Fruit fly (Drosophila melanogaster) whole organism, embryonic: ENCODE data around the gene IFT54.

Experiments
- BtbVII ChIP-seq: fragments of 200-800 bp; sonication (Bioruptor generic); optimal IDR thresholded peaks from 3 replicates; lab custom pipeline; 2017; ENCODE audit warnings: missing biosample characterization, mild to moderate bottlenecking, missing genetic modification characterization
- CG10321 ChIP-seq: fragments of 200-800 bp; sonication (Bioruptor generic); IDR thresholded peaks from 2 replicates; pipeline ENCODE4 v1.3.6; 2022; ENCODE audit warnings: missing biosample characterization, missing genetic modification characterization
- CG11560 ChIP-seq: fragments of 200-800 bp; sonication (Bioruptor generic); IDR thresholded peaks from 3 replicates; pipeline ENCODE4 v1.3.6; 2022; ENCODE audit warnings: missing biosample characterization, missing genetic modification characterization
- CG12155 ChIP-seq: fragments of 200-800 bp; sonication (Bioruptor generic); optimal IDR thresholded peaks from 3 replicates; lab custom pipeline; 2016; ENCODE audit warnings: missing biosample characterization, missing genetic modification characterization
- CG12769 ChIP-seq: fragments of 200-800 bp; sonication (Bioruptor generic); optimal IDR thresholded peaks from 2 replicates; lab custom pipeline; 2019; ENCODE audit warnings: missing biosample characterization, mild to moderate bottlenecking, missing genetic modification characterization, moderate library complexity
- CG14441 ChIP-seq: fragments of 200-800 bp; sonication (Bioruptor generic); IDR thresholded peaks from 2 replicates; pipeline ENCODE4 v1.3.6; 2022; ENCODE audit warnings: missing biosample characterization, missing genetic modification characterization
- CG14860 ChIP-seq: fragments of 200-800 bp; sonication (Bioruptor generic); IDR thresholded peaks from 3 replicates; pipeline ENCODE4 v1.3.6; 2022; ENCODE audit warnings: missing biosample characterization, missing genetic modification characterization; ENCODE audit not compliant: partially characterized antibody
- CG15601 ChIP-seq: fragments of 200-800 bp; sonication (Bioruptor generic); optimal IDR thresholded peaks from 3 replicates; lab custom pipeline; 2019; ENCODE audit warnings: missing biosample characterization, mild to moderate bottlenecking, missing genetic modification characterization, moderate library complexity
- CG18599 ChIP-seq: fragments of 200-800 bp; sonication (Bioruptor generic); optimal IDR thresholded peaks from 3 replicates; lab custom pipeline; 2017; ENCODE audit warnings: missing biosample characterization, missing genetic modification characterization, mild to moderate bottlenecking, moderate library complexity, missing genetic modification reagents
- CG30403 ChIP-seq: fragments of 200-800 bp; sonication (Bioruptor generic); optimal IDR thresholded peaks from 3 replicates; lab custom pipeline; 2016; ENCODE audit warnings: missing biosample characterization, missing genetic modification characterization
- CG34376 ChIP-seq: fragments of 200-800 bp; sonication (Bioruptor generic); optimal IDR thresholded peaks from 2 replicates; lab custom pipeline; 2018; ENCODE audit warnings: missing biosample characterization, mild to moderate bottlenecking, missing genetic modification characterization
- CG5180 ChIP-seq: fragments of 200-800 bp; sonication (Bioruptor generic); optimal IDR thresholded peaks from 3 replicates; lab custom pipeline; 2017; ENCODE audit warnings: missing biosample characterization, missing genetic modification characterization, mild to moderate bottlenecking, moderate library complexity, missing genetic modification reagents
- CTCF ChIP-seq: fragments of 200-800 bp; sonication (Bioruptor generic); optimal IDR thresholded peaks from 2 replicates; lab custom pipeline; 2017; ENCODE audit warnings: missing biosample characterization, mild to moderate bottlenecking, missing genetic modification characterization, moderate library complexity
- Drgx ChIP-seq: fragments of 200-800 bp; sonication (Bioruptor generic); IDR thresholded peaks from 2 replicates; pipeline ENCODE4 v1.3.6; 2022; ENCODE audit warnings: missing biosample characterization, missing genetic modification characterization
- Hmr ChIP-seq: fragments of 200-800 bp; sonication (Bioruptor generic); optimal IDR thresholded peaks from 3 replicates; lab custom pipeline; 2017; ENCODE audit warnings: mild to moderate bottlenecking, missing biosample characterization, missing genetic modification reagents, missing genetic modification characterization
- MTF-1 ChIP-seq: fragments of 200-800 bp; sonication (Bioruptor generic); optimal IDR thresholded peaks from 2 replicates; lab custom pipeline; 2018; ENCODE audit warnings: missing biosample characterization, mild to moderate bottlenecking, missing genetic modification characterization, borderline replicate concordance
- Med ChIP-seq: fragments of 200-800 bp; sonication (Bioruptor generic); peaks from one replicate; lab custom pipeline; 2016; ENCODE audit warnings: missing biosample characterization, missing genetic modification characterization, mild to moderate bottlenecking, inconsistent platforms, moderate library complexity
- Nf-YB ChIP-seq: fragments of 200-800 bp; sonication (Bioruptor generic); optimal IDR thresholded peaks from 3 replicates; lab custom pipeline; 2019; ENCODE audit warnings: missing biosample characterization, mild to moderate bottlenecking, missing genetic modification characterization, moderate library complexity
- Nf-YC ChIP-seq: fragments of 200-800 bp; optimal IDR thresholded peaks from 3 replicates; lab custom pipeline; 2019; ENCODE audit warnings: missing biosample characterization, mild to moderate bottlenecking, missing genetic modification characterization, moderate library complexity
- Pdp1 ChIP-seq, 2 experiments: fragments of 200-800 bp; sonication (Bioruptor generic); optimal IDR thresholded peaks; 3 replicates each; lab custom pipeline; 2016; ENCODE audit warnings: missing biosample characterization in 2 of 2, missing genetic modification characterization in 2 of 2, mild to moderate bottlenecking in 1 of 2, moderate library complexity in 1 of 2
- ato ChIP-seq: fragments of 200-800 bp; sonication (Bioruptor generic); IDR thresholded peaks from 2 replicates; pipeline ENCODE4 v1.3.6; 2022; ENCODE audit warnings: missing biosample characterization, missing genetic modification characterization; ENCODE audit not compliant: partially characterized antibody
- chinmo ChIP-seq: fragments of 200-800 bp; sonication (Bioruptor generic); IDR thresholded peaks from 4 replicates; pipeline ENCODE4 v1.3.6; 2022; ENCODE audit warnings: missing biosample characterization, missing genetic modification characterization; ENCODE audit not compliant: partially characterized antibody
- ci ChIP-seq: fragments of 200-800 bp; sonication (Bioruptor generic); IDR thresholded peaks from 3 replicates; pipeline ENCODE4 v1.3.6; 2022; ENCODE audit warnings: missing biosample characterization, missing genetic modification characterization
- cwo ChIP-seq: fragments of 200-800 bp; sonication (Bioruptor generic); optimal IDR thresholded peaks from 3 replicates; lab custom pipeline; 2017; ENCODE audit warnings: missing biosample characterization, missing genetic modification characterization, mild to moderate bottlenecking, moderate library complexity, missing genetic modification reagents
- exex ChIP-seq: fragments of 200-800 bp; sonication (Bioruptor generic); optimal IDR thresholded peaks from 4 replicates; lab custom pipeline; 2018; ENCODE audit warnings: missing biosample characterization, mild to moderate bottlenecking, missing genetic modification characterization, moderate library complexity
- grn ChIP-seq: fragments of 200-800 bp; sonication (Bioruptor generic); optimal IDR thresholded peaks from 3 replicates; lab custom pipeline; 2017; ENCODE audit warnings: missing biosample characterization, missing genetic modification characterization
- knrl ChIP-seq: fragments of 200-800 bp; sonication (Bioruptor generic); IDR thresholded peaks from 3 replicates; pipeline ENCODE4 v1.3.6; 2022; ENCODE audit warnings: missing biosample characterization, missing genetic modification characterization; ENCODE audit not compliant: partially characterized antibody
- lab ChIP-seq: fragments of 200-800 bp; sonication (Bioruptor generic); optimal IDR thresholded peaks from 3 replicates; lab custom pipeline; 2017; ENCODE audit warnings: missing biosample characterization, missing genetic modification characterization, mild to moderate bottlenecking, moderate library complexity, missing genetic modification reagents
- mirr ChIP-seq: fragments of 200-800 bp; sonication (Bioruptor generic); optimal IDR thresholded peaks from 3 replicates; lab custom pipeline; 2018; ENCODE audit warnings: missing biosample characterization, mild to moderate bottlenecking, missing genetic modification characterization
- pan ChIP-seq, 4 experiments: fragments of >200 bp in 3 of 4; fragments of 200-800 bp in 1 of 4; sonication (Bioruptor generic) in 1 of 4; optimal IDR thresholded peaks in 3 of 4; IDR thresholded peaks in 1 of 4; 2 replicates each; pipeline versions ENCODE4 v1.3.6 to Lab custom; 2017 to 2022; ENCODE audit warnings: missing biosample characterization in 2 of 4, missing genetic modification characterization in 2 of 4, mixed read lengths in 1 of 4
- salm ChIP-seq: fragments of 200-800 bp; sonication (Bioruptor generic); optimal IDR thresholded peaks from 2 replicates; lab custom pipeline; 2018; ENCODE audit warnings: missing biosample characterization, mild to moderate bottlenecking, missing genetic modification characterization
- sd ChIP-seq: fragments of 200-800 bp; sonication (Bioruptor generic); optimal IDR thresholded peaks from 3 replicates; lab custom pipeline; 2018; ENCODE audit warnings: missing biosample characterization, mild to moderate bottlenecking, missing genetic modification characterization, moderate library complexity
- sens ChIP-seq: fragments of 200-800 bp; sonication (Bioruptor generic); peaks from one replicate; lab custom pipeline; 2016; ENCODE audit warnings: missing biosample characterization, missing genetic modification characterization
- sug ChIP-seq: fragments of 200-800 bp; optimal IDR thresholded peaks from 2 replicates; lab custom pipeline; 2019; ENCODE audit warnings: missing biosample characterization, mild to moderate bottlenecking, missing genetic modification characterization, moderate library complexity
- vvl ChIP-seq: fragments of 200-800 bp; sonication (Bioruptor generic); IDR thresholded peaks from 2 replicates; pipeline ENCODE4 v1.3.6; 2022; ENCODE audit warnings: missing biosample characterization, missing genetic modification characterization
- wek ChIP-seq: fragments of 200-800 bp; sonication (Bioruptor generic); optimal IDR thresholded peaks from 3 replicates; lab custom pipeline; 2018; ENCODE audit warnings: missing biosample characterization, mild to moderate bottlenecking, missing genetic modification characterization, moderate library complexity

The IFT54 gene

DNA sequence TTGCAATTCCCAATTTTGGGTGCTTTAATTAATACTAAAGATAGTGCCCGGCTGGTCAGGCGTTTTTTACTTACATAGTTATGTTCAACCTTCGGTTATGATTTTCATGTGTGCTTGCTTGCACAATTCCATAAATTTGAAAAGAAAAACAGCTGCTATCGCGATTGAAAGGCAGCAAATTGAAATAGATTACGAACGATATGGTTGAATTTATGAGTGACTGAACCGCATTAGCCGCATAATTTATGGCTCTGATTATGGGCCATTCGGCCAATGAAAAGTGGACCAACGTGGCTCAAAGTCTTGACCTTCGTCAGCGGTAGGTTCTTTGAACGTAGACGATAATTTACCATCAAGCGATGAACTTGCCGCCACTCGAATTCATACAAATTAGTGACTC is 6.1 kb upstream of the IFT54 start:
- TF ChIP-seq knrl (GFP tag; lab: Robert Waterston, UW) (no peak), lab (GFP tag; lab: Kevin White, UChicago) (peak; percentile 14), Pdp1 (GFP tag; optimal IDR thresholded peaks at IDR 0.05; lab: Kevin White, UChicago) (peak in 1 of 2 experiments; percentile 27), grn (GFP tag; lab: Kevin White, UChicago) (peak; percentile 86), Nf-YC (peak; percentile 28), exex (tag; lab: Kevin White, UChicago) (peak; percentile 97), CG14441 (GFP tag; lab: Robert Waterston, UW) (0 out of 2 replicates have a peak, but pooled peaks have one; percentile 23), CG34376 (GFP tag; lab: Kevin White, UChicago) (peak; percentile 67), CG15601 (peak; percentile 19), chinmo (GFP tag; lab: Robert Waterston, UW) (peak; percentile 70; the same call in 1 of the 4 replicates), CTCF (GFP tag; lab: Kevin White, UChicago) (no peak), mirr (GFP tag; lab: Kevin White, UChicago) (peak; percentile 89), CG14860 (GFP tag; lab: Robert Waterston, UW) (no peak), salm (tag; lab: Kevin White, UChicago) (peak; percentile 19), CG10321 (GFP tag; lab: Robert Waterston, UW) (no peak), cwo (peak; percentile 17), sug (tag; lab: Kevin White, UChicago) (peak; percentile 89), sd (tag; lab: Kevin White, UChicago) (peak; percentile 11), MTF-1 (GFP tag; lab: Kevin White, UChicago) (no peak), pan (optimal IDR thresholded peaks at IDR 0.05; lab: Kevin White, UChicago) (no peak), pan (GFP tag; optimal IDR thresholded peaks at IDR 0.05 in 1 of 2, IDR thresholded peaks at IDR 0.05 in 1 of 2) (peak in 1 of 2 experiments; percentile 34), ci (no peak), Med (peak; percentile 27), Nf-YB (GFP tag; lab: Kevin White, UChicago) (peak; percentile 19)

DNA sequence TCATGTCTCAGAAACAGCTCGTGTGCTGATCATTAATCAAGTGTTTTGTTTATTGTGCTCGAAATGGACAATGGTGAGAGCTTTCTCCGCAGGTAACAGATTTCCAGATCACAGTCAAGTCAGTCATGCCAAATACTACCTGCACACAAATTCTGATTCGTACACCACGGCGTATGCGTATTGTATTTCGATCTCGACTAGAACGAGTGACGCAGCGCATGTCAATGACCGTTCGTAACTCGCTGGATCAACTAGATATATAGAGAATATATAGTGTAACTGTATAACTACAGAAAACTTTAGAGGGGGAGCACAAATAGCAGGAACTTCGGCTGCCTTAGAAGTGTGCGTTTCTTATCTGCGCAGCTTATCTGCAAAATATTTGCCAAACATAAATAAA is 5.5 kb upstream of the IFT54 start:
- TF ChIP-seq Med (peak; percentile 52), CG12155 (no peak), Hmr (GFP tag; lab: Kevin White, UChicago) (peak; percentile 18), BtbVII (GFP tag; lab: Kevin White, UChicago) (peak; percentile 21), CG18599 (peak; percentile 24), sens (GFP tag; lab: Kevin White, UChicago) (peak; percentile 42), CG11560 (tag; lab: Robert Waterston, UW) (no peak)

DNA sequence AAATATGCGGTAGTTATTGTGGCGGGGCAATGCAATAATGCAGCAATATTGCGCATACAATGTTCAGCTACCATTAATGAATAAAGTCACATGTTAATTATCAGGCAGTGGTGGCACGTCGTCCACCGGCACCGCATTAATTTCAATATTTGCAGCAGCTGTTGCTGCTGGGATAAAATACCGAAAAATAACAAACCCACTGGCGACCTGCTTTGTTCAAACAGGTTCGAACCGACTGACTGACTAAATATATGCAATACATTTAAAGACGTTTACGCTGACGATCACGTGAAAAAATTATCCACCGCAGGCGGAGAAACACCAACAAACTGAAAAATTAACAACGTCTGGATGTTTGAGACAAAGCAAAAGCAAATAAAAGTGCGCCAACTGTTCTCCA is 4.7 kb upstream of the IFT54 start:
- peak; percentile 51 for TF ChIP-seq Med
- peak; percentile 48 for TF ChIP-seq CG12769
- TF ChIP-seq vvl (GFP tag; lab: Robert Waterston, UW), result peak; percentile 23; the same call in 1 of the 2 replicates
- no peak for TF ChIP-seq CG30403 (GFP tag; lab: Kevin White, UChicago)
- TF ChIP-seq Drgx, result 0 out of 2 replicates have a peak, but pooled peaks have one; percentile 8
- TF ChIP-seq chinmo (GFP tag; lab: Robert Waterston, UW), result 0 out of 4 replicates have a peak, but pooled peaks have one; percentile 63
- TF ChIP-seq cwo, result peak; percentile 47
- no peak for TF ChIP-seq ato (GFP tag; lab: Robert Waterston, UW)
- TF ChIP-seq wek (GFP tag; lab: Kevin White, UChicago), result peak; percentile 5
- peak; percentile 94 for TF ChIP-seq CG5180 (GFP tag; lab: Kevin White, UChicago)
